Worm (Caenorhabditis elegans) whole organism, L3 larva: ENCODE data around the gene ZK813.2.

ENCODE experiments used
- ceh-82 ChIP-seq: fragments of 150-350 bp; optimal IDR thresholded peaks from 2 replicates; lab custom pipeline; 2014; ENCODE audit warnings: missing biosample characterization, missing genetic modification characterization
- elt-2 ChIP-seq: sonication (generic microtip); optimal IDR thresholded peaks from 2 replicates; lab custom pipeline; 2016; ENCODE audit warnings: missing genetic modification reagents, mild to moderate bottlenecking, missing genetic modification characterization, missing compliant biosample characterization
- fkh-10 ChIP-seq: sonication (generic microtip); optimal IDR thresholded peaks from 2 replicates; lab custom pipeline; 2017; ENCODE audit warnings: missing biosample characterization, missing genetic modification reagents, missing genetic modification characterization
- fkh-2 ChIP-seq: fragments of 150-350 bp; optimal IDR thresholded peaks from 2 replicates; lab custom pipeline; 2014; ENCODE audit warnings: missing biosample characterization, missing genetic modification reagents, missing genetic modification characterization
- nhr-11 ChIP-seq: fragments of 150-350 bp; optimal IDR thresholded peaks from 2 replicates; lab custom pipeline; 2014; ENCODE audit warnings: missing biosample characterization, missing genetic modification characterization

DNA sequence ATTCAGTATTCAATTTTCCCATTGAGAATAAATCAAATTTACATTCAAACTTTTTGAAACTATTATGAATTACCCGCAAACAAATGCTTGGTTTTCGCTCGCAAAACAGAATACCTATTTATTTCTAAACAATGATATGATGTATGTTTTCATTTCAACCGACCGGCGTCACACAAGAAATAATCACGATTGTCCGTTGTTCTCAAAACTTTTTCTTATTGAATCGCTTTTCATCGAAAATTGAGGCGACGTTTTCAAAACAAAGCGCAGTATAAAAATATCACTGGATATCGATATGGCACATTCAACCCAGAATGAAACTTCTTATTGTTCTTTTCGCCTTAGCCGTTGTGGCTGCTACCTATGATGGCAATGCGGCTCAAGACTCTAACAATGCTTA lies 2.1 kb upstream of the ZK813.2 start, which contains the start of gene ZK813.3:
- no peak for TF ChIP-seq nhr-11 (tag; lab: Kevin White, UChicago)
- TF ChIP-seq fkh-2 (tag; lab: Kevin White, UChicago): no peak
- no peak for TF ChIP-seq fkh-10 (GFP tag; lab: Kevin White, UChicago)
- TF ChIP-seq elt-2: no peak
- no peak for TF ChIP-seq ceh-82
